Fruit fly (Drosophila melanogaster) whole organism, embryonic: Measurements from ENCODE around the gene Acf.

Experiments
- Antp ChIP-seq: fragments of 200-800 bp; sonication (Bioruptor generic); optimal IDR thresholded peaks from 3 replicates; lab custom pipeline; 2016; ENCODE audit warnings: missing biosample characterization, missing genetic modification characterization
- Blimp-1 ChIP-seq: fragments of 200-800 bp; sonication (Bioruptor generic); optimal IDR thresholded peaks from 3 replicates; lab custom pipeline; 2018; ENCODE audit warnings: missing biosample characterization, missing genetic modification characterization, mild to moderate bottlenecking, moderate library complexity, missing genetic modification reagents
- BtbVII ChIP-seq: fragments of 200-800 bp; sonication (Bioruptor generic); optimal IDR thresholded peaks from 3 replicates; lab custom pipeline; 2017; ENCODE audit warnings: missing biosample characterization, mild to moderate bottlenecking, missing genetic modification characterization
- CG10654 ChIP-seq: fragments of 200-800 bp; sonication (Bioruptor generic); optimal IDR thresholded peaks from 2 replicates; lab custom pipeline; 2016; ENCODE audit warnings: missing biosample characterization, missing genetic modification characterization
- CG10979 ChIP-seq: fragments of 200-800 bp; sonication (Bioruptor generic); optimal IDR thresholded peaks from 2 replicates; lab custom pipeline; 2018; ENCODE audit warnings: missing biosample characterization, mild to moderate bottlenecking, missing genetic modification characterization, moderate library complexity
- CG11085 ChIP-seq: fragments of 200-800 bp; sonication (Bioruptor generic); IDR thresholded peaks from 2 replicates; pipeline ENCODE4 v1.3.6; 2022; ENCODE audit warnings: missing biosample characterization, missing genetic modification characterization
- CG11723 ChIP-seq: fragments of 200-800 bp; sonication (Bioruptor generic); optimal IDR thresholded peaks from 2 replicates; lab custom pipeline; 2017; ENCODE audit warnings: missing biosample characterization, mild to moderate bottlenecking, missing genetic modification characterization
- CG12104 ChIP-seq: fragments of 200-800 bp; sonication (Bioruptor generic); optimal IDR thresholded peaks from 3 replicates; lab custom pipeline; 2016; ENCODE audit warnings: missing biosample characterization, missing genetic modification characterization
- CG12219 ChIP-seq: fragments of 200-800 bp; sonication (Bioruptor generic); optimal IDR thresholded peaks from 3 replicates; lab custom pipeline; 2018; ENCODE audit warnings: missing biosample characterization, mild to moderate bottlenecking, missing genetic modification characterization
- CG12391 ChIP-seq: fragments of 200-800 bp; sonication (Bioruptor generic); optimal IDR thresholded peaks from 3 replicates; lab custom pipeline; 2018; ENCODE audit warnings: missing biosample characterization, mild to moderate bottlenecking, missing genetic modification characterization, moderate library complexity
- CG14710 ChIP-seq: fragments of 200-800 bp; sonication (Bioruptor generic); optimal IDR thresholded peaks from 3 replicates; lab custom pipeline; 2019; ENCODE audit warnings: missing biosample characterization, mild to moderate bottlenecking, missing genetic modification characterization, moderate library complexity
- CG14965 ChIP-seq: fragments of 200-800 bp; sonication (Bioruptor generic); optimal IDR thresholded peaks from 2 replicates; lab custom pipeline; 2016; ENCODE audit warnings: missing biosample characterization, missing genetic modification characterization, borderline replicate concordance
- CG1529 ChIP-seq: fragments of 200-800 bp; sonication (Bioruptor generic); optimal IDR thresholded peaks from 3 replicates; lab custom pipeline; 2018; ENCODE audit warnings: missing biosample characterization, missing genetic modification characterization
- CG15696 ChIP-seq: fragments of 200-800 bp; sonication (Bioruptor generic); optimal IDR thresholded peaks from 2 replicates; lab custom pipeline; 2019; ENCODE audit warnings: missing biosample characterization, mild to moderate bottlenecking, missing genetic modification characterization, moderate library complexity
- CG18764 ChIP-seq: fragments of 200-800 bp; sonication (Bioruptor generic); optimal IDR thresholded peaks from 3 replicates; lab custom pipeline; 2016; ENCODE audit warnings: missing biosample characterization, missing genetic modification characterization
- CG30020 ChIP-seq: fragments of 200-800 bp; optimal IDR thresholded peaks from 2 replicates; lab custom pipeline; 2019; ENCODE audit warnings: missing biosample characterization, mild to moderate bottlenecking, missing genetic modification characterization, moderate library complexity
- CG32532 ChIP-seq: fragments of 200-800 bp; sonication (Bioruptor generic); IDR thresholded peaks from 2 replicates; pipeline ENCODE4 v1.3.6; 2022; ENCODE audit warnings: missing biosample characterization, missing genetic modification characterization
- CG32772 ChIP-seq: fragments of 200-800 bp; sonication (Bioruptor generic); IDR thresholded peaks from 2 replicates; pipeline ENCODE4 v1.3.6; 2022; ENCODE audit warnings: missing biosample characterization, missing genetic modification characterization
- CG4282 ChIP-seq: fragments of 200-800 bp; sonication (Bioruptor generic); optimal IDR thresholded peaks from 2 replicates; lab custom pipeline; 2016; ENCODE audit warnings: missing biosample characterization, missing genetic modification characterization
- CG43689 ChIP-seq: fragments of 200-800 bp; sonication (Bioruptor generic); IDR thresholded peaks from 2 replicates; pipeline ENCODE4 v1.3.6; 2022; ENCODE audit warnings: missing biosample characterization, missing genetic modification characterization
- CG7357 ChIP-seq: fragments of 200-800 bp; sonication (Bioruptor generic); IDR thresholded peaks from 3 replicates; pipeline ENCODE4 v1.3.6; 2022; ENCODE audit warnings: missing biosample characterization, missing genetic modification characterization
- CG7745 ChIP-seq: fragments of 200-800 bp; sonication (Bioruptor generic); optimal IDR thresholded peaks from 2 replicates; lab custom pipeline; 2018; ENCODE audit warnings: missing biosample characterization, mild to moderate bottlenecking, missing genetic modification characterization, moderate library complexity
- CG8765 ChIP-seq: fragments of 200-800 bp; sonication (Bioruptor generic); IDR thresholded peaks from 2 replicates; pipeline ENCODE4 v1.3.6; 2022; ENCODE audit warnings: missing biosample characterization, missing genetic modification characterization
- Doc3 ChIP-seq: fragments of 200-800 bp; sonication (Bioruptor generic); IDR thresholded peaks from 3 replicates; pipeline ENCODE4 v1.3.6; 2022; ENCODE audit warnings: missing biosample characterization, missing genetic modification characterization; ENCODE audit not compliant: partially characterized antibody
- HHEX ChIP-seq: fragments of 200-800 bp; sonication (Bioruptor generic); optimal IDR thresholded peaks from 3 replicates; lab custom pipeline; 2017; ENCODE audit warnings: missing biosample characterization, mild to moderate bottlenecking, missing genetic modification characterization, missing genetic modification reagents
- Hey ChIP-seq: fragments of 200-800 bp; sonication (Bioruptor generic); optimal IDR thresholded peaks from 3 replicates; lab custom pipeline; 2018; ENCODE audit warnings: missing biosample characterization, mild to moderate bottlenecking, missing genetic modification characterization
- Hmr ChIP-seq: fragments of 200-800 bp; sonication (Bioruptor generic); optimal IDR thresholded peaks from 3 replicates; lab custom pipeline; 2017; ENCODE audit warnings: mild to moderate bottlenecking, missing biosample characterization, missing genetic modification reagents, missing genetic modification characterization
- Hr3 ChIP-seq: fragments of 200-800 bp; sonication (Bioruptor generic); optimal IDR thresholded peaks from 3 replicates; lab custom pipeline; 2016; ENCODE audit warnings: missing biosample characterization, missing genetic modification characterization
- Nf-YC ChIP-seq: fragments of 200-800 bp; optimal IDR thresholded peaks from 3 replicates; lab custom pipeline; 2019; ENCODE audit warnings: missing biosample characterization, mild to moderate bottlenecking, missing genetic modification characterization, moderate library complexity
- Oaz ChIP-seq: fragments of 200-800 bp; sonication (Bioruptor generic); IDR thresholded peaks from 2 replicates; pipeline ENCODE4 v1.3.6; 2022; ENCODE audit warnings: missing biosample characterization, missing genetic modification characterization
- Spps ChIP-seq: fragments of 200-800 bp; sonication (Bioruptor generic); optimal IDR thresholded peaks from 2 replicates; lab custom pipeline; 2018; ENCODE audit warnings: missing biosample characterization, mild to moderate bottlenecking, missing genetic modification characterization
- aop ChIP-seq: fragments of 200-800 bp; sonication (Bioruptor generic); IDR thresholded peaks from 2 replicates; pipeline ENCODE4 v1.3.6; 2022; ENCODE audit warnings: missing biosample characterization, missing genetic modification characterization
- bcd ChIP-seq: fragments of 200-800 bp; sonication (Bioruptor generic); optimal IDR thresholded peaks from 2 replicates; lab custom pipeline; 2017; ENCODE audit warnings: missing biosample characterization, mild to moderate bottlenecking, missing genetic modification characterization
- br ChIP-seq: fragments of >200 bp; optimal IDR thresholded peaks from 2 replicates; lab custom pipeline; 2017
- fd102C ChIP-seq: fragments of 200-800 bp; sonication (Bioruptor generic); optimal IDR thresholded peaks from 2 replicates; lab custom pipeline; 2018; ENCODE audit warnings: missing biosample characterization, mild to moderate bottlenecking, missing genetic modification characterization, moderate library complexity
- fu2 ChIP-seq: fragments of 200-800 bp; sonication (Bioruptor generic); optimal IDR thresholded peaks from 2 replicates; lab custom pipeline; 2016; ENCODE audit warnings: missing biosample characterization, missing genetic modification characterization
- insv ChIP-seq, 2 experiments: fragments of 200-800 bp; sonication (Bioruptor generic); optimal IDR thresholded peaks; 3 replicates each; lab custom pipeline; 2016 to 2018; ENCODE audit warnings: missing biosample characterization in 2 of 2, missing genetic modification characterization in 2 of 2
- knrl ChIP-seq: fragments of 200-800 bp; sonication (Bioruptor generic); IDR thresholded peaks from 3 replicates; pipeline ENCODE4 v1.3.6; 2022; ENCODE audit warnings: missing biosample characterization, missing genetic modification characterization; ENCODE audit not compliant: partially characterized antibody
- lab ChIP-seq: fragments of 200-800 bp; sonication (Bioruptor generic); optimal IDR thresholded peaks from 3 replicates; lab custom pipeline; 2017; ENCODE audit warnings: missing biosample characterization, missing genetic modification characterization, mild to moderate bottlenecking, moderate library complexity, missing genetic modification reagents
- lov ChIP-seq, 2 experiments: fragments of 200-800 bp in 1 of 2; fragments of >200 bp in 1 of 2; sonication (Bioruptor generic) in 1 of 2; IDR thresholded peaks in 1 of 2; optimal IDR thresholded peaks in 1 of 2; 2 replicates in 1 of 2; 3 replicates in 1 of 2; pipeline versions ENCODE4 v1.3.6 to Lab custom; 2017 to 2022; ENCODE audit warnings: missing biosample characterization in 1 of 2, missing genetic modification characterization in 1 of 2
- oc ChIP-seq: fragments of 200-800 bp; sonication (Bioruptor generic); optimal IDR thresholded peaks from 2 replicates; lab custom pipeline; 2018; ENCODE audit warnings: missing biosample characterization, mild to moderate bottlenecking, missing genetic modification characterization, moderate library complexity
- pnt ChIP-seq: fragments of 200-800 bp; sonication (Bioruptor generic); optimal IDR thresholded peaks from 3 replicates; lab custom pipeline; 2016; ENCODE audit warnings: missing biosample characterization, missing genetic modification characterization
- pum ChIP-seq: fragments of 200-800 bp; sonication (Bioruptor generic); optimal IDR thresholded peaks from 2 replicates; lab custom pipeline; 2016; ENCODE audit warnings: missing biosample characterization, missing genetic modification characterization
- sc ChIP-seq, 3 experiments: fragments of >200 bp in 2 of 3; fragments of 200-800 bp in 1 of 3; sonication (Bioruptor generic) in 1 of 3; optimal IDR thresholded peaks; 2 replicates in 2 of 3; 3 replicates in 1 of 3; lab custom pipeline; 2017; ENCODE audit warnings: mild to moderate bottlenecking in 1 of 3, missing biosample characterization in 1 of 3, missing genetic modification characterization in 1 of 3, missing genetic modification reagents in 1 of 3
- scrt ChIP-seq: fragments of 200-800 bp; sonication (Bioruptor generic); optimal IDR thresholded peaks from 2 replicates; lab custom pipeline; 2018; ENCODE audit warnings: missing biosample characterization, mild to moderate bottlenecking, missing genetic modification characterization, moderate library complexity
- sens ChIP-seq: fragments of 200-800 bp; sonication (Bioruptor generic); peaks from one replicate; lab custom pipeline; 2016; ENCODE audit warnings: missing biosample characterization, missing genetic modification characterization
- sna ChIP-seq: fragments of 200-800 bp; sonication (Bioruptor generic); IDR thresholded peaks from 2 replicates; pipeline ENCODE4 v1.3.6; 2022; ENCODE audit warnings: missing biosample characterization, missing genetic modification characterization; ENCODE audit not compliant: partially characterized antibody
- ssp ChIP-seq: fragments of 200-800 bp; sonication (Bioruptor generic); IDR thresholded peaks from 2 replicates; pipeline ENCODE4 v1.3.6; 2022; ENCODE audit warnings: missing biosample characterization, missing genetic modification characterization
- toy ChIP-seq: fragments of 200-800 bp; sonication (Bioruptor generic); IDR thresholded peaks from 2 replicates; pipeline ENCODE4 v1.3.6; 2022; ENCODE audit warnings: missing biosample characterization, missing genetic modification characterization
- zf30C ChIP-seq: fragments of 200-800 bp; sonication (Bioruptor generic); optimal IDR thresholded peaks from 3 replicates; lab custom pipeline; 2018; ENCODE audit warnings: missing biosample characterization, mild to moderate bottlenecking, missing genetic modification characterization

The Acf gene

DNA sequence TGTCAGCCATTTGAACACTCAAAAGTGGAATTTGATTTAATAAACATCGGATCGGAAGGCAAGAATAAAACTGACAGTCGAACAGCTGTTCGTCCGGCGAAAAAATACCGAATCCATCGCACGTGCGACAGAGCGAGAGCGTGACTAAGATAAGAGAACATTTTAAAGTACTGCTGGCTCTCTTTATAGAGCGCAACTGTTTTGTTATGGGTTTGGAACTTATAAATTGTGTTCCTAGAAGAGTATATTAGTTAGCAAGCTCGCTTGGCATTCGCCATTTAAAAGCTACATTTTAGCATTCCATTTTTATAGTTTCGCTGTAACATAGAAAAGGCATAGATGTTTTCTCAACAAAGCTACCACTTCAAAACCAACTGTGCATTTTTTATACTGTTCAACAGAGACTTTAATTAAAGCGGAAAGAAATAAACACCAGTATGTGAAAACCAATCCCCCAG is 16.3 kb downstream of the Acf start, which contains the start of gene Rift (continued):
- TF ChIP-seq scrt (GFP tag; lab: Kevin White, UChicago): no peak
- no peak for TF ChIP-seq zf30C (GFP tag; lab: Kevin White, UChicago)
- TF ChIP-seq br (lab: Kevin White, UChicago): no peak
- TF ChIP-seq Doc3 (GFP tag; lab: Robert Waterston, UW): no peak
- no peak for TF ChIP-seq fd102C (GFP tag; lab: Kevin White, UChicago)
- TF ChIP-seq CG43689 (GFP tag; lab: Robert Waterston, UW): no peak
- no peak for TF ChIP-seq CG7357 (GFP tag; lab: Robert Waterston, UW)
- no peak for TF ChIP-seq BtbVII (GFP tag; lab: Kevin White, UChicago)
- TF ChIP-seq lov (optimal IDR thresholded peaks at IDR 0.05; lab: Kevin White, UChicago): no peak
- no peak for TF ChIP-seq lov (GFP tag; IDR thresholded peaks at IDR 0.05; lab: Robert Waterston, UW)
- TF ChIP-seq CG15696 (tag; lab: Kevin White, UChicago): no peak
- TF ChIP-seq CG10654 (GFP tag; lab: Kevin White, UChicago): no peak
- no peak for TF ChIP-seq CG1529 (GFP tag; lab: Kevin White, UChicago)
- TF ChIP-seq Spps (tag; lab: Kevin White, UChicago): no peak
- no peak for TF ChIP-seq bcd (GFP tag; lab: Kevin White, UChicago)
- TF ChIP-seq CG18764 (GFP tag; lab: Kevin White, UChicago): no peak
- TF ChIP-seq CG12219 (GFP tag; lab: Kevin White, UChicago): peak; percentile 7
- TF ChIP-seq CG32532 (GFP tag; lab: Robert Waterston, UW): peak; percentile 75
- TF ChIP-seq Hr3 (GFP tag; lab: Kevin White, UChicago): no peak
- TF ChIP-seq Oaz (GFP tag; lab: Robert Waterston, UW): 0 out of 2 replicates have a peak, but pooled peaks have one; percentile 20
- TF ChIP-seq sens (GFP tag; lab: Kevin White, UChicago): no peak
- peak; percentile 40 for TF ChIP-seq Blimp-1 (GFP tag; lab: Kevin White, UChicago)
- no peak for TF ChIP-seq CG4282 (GFP tag; lab: Kevin White, UChicago)
- TF ChIP-seq pnt: no peak
- no peak for TF ChIP-seq pum
- TF ChIP-seq lab (GFP tag; lab: Kevin White, UChicago): peak; percentile 70
- peak; percentile 22 for TF ChIP-seq CG10979 (tag; lab: Kevin White, UChicago)
- peak; percentile 38 for TF ChIP-seq Hmr (GFP tag; lab: Kevin White, UChicago)
- TF ChIP-seq oc (tag; lab: Kevin White, UChicago): no peak
- TF ChIP-seq aop (GFP tag; lab: Robert Waterston, UW): no peak
- TF ChIP-seq Antp: peak; percentile 31
- TF ChIP-seq insv (GFP tag; optimal IDR thresholded peaks at IDR 0.05; lab: Kevin White, UChicago): no peak
- TF ChIP-seq HHEX: peak; percentile 49
- TF ChIP-seq toy (GFP tag; lab: Robert Waterston, UW): no peak
- TF ChIP-seq CG7745 (tag; lab: Kevin White, UChicago): no peak
- no peak for TF ChIP-seq CG11085 (GFP tag; lab: Robert Waterston, UW)
- no peak for TF ChIP-seq knrl (GFP tag; lab: Robert Waterston, UW)
- no peak for TF ChIP-seq CG32772 (GFP tag; lab: Robert Waterston, UW)
- no peak for TF ChIP-seq ssp (GFP tag; lab: Robert Waterston, UW)
- no peak for TF ChIP-seq fu2 (GFP tag; lab: Kevin White, UChicago)
- 0 out of 2 replicates have a peak, but pooled peaks have one; percentile 36 for TF ChIP-seq sna (GFP tag; lab: Robert Waterston, UW)
- TF ChIP-seq CG12391: peak; percentile 55
- TF ChIP-seq CG14965: no peak
- TF ChIP-seq Hey (tag; lab: Kevin White, UChicago): no peak
- no peak for TF ChIP-seq CG30020 (tag; lab: Kevin White, UChicago)
- no peak for TF ChIP-seq CG8765 (GFP tag; lab: Robert Waterston, UW)
- TF ChIP-seq CG14710 (tag; lab: Kevin White, UChicago): peak; percentile 9
- TF ChIP-seq CG11723 (GFP tag; lab: Kevin White, UChicago): peak; percentile 32
- peak; percentile 26 for TF ChIP-seq Nf-YC (tag; lab: Kevin White, UChicago)
- no peak for TF ChIP-seq CG12104 (GFP tag; lab: Kevin White, UChicago)
- no peak for TF ChIP-seq sc (optimal IDR thresholded peaks at IDR 0.05; lab: Kevin White, UChicago)
- no peak for TF ChIP-seq sc (GFP tag; optimal IDR thresholded peaks at IDR 0.05; lab: Kevin White, UChicago)
